Worm (Caenorhabditis elegans) whole organism, L3 larva: ENCODE results near the gene vha-11.

Experiments
- ZK546.5 ChIP-seq: sonication (generic microtip); optimal IDR thresholded peaks from 2 replicates; lab custom pipeline; 2017; ENCODE audit warnings: missing biosample characterization, missing genetic modification characterization
- lin-15B ChIP-seq: fragments of 150-350 bp; optimal IDR thresholded peaks from 2 replicates; lab custom pipeline; 2014; ENCODE audit warnings: missing biosample characterization, missing genetic modification characterization
- nhr-12 ChIP-seq: fragments of 150-350 bp; optimal IDR thresholded peaks from 2 replicates; lab custom pipeline; 2014; ENCODE audit warnings: missing biosample characterization, missing genetic modification characterization
- unc-62 ChIP-seq: fragments of 150-350 bp; sonication (generic microtip); optimal IDR thresholded peaks from 4 replicates; lab custom pipeline; 2014; ENCODE audit warnings: missing biosample characterization, missing genetic modification reagents, missing genetic modification characterization
- ztf-11 ChIP-seq: fragments of 150-350 bp; optimal IDR thresholded peaks from 2 replicates; lab custom pipeline; 2014; ENCODE audit warnings: missing biosample characterization, missing genetic modification characterization

DNA sequence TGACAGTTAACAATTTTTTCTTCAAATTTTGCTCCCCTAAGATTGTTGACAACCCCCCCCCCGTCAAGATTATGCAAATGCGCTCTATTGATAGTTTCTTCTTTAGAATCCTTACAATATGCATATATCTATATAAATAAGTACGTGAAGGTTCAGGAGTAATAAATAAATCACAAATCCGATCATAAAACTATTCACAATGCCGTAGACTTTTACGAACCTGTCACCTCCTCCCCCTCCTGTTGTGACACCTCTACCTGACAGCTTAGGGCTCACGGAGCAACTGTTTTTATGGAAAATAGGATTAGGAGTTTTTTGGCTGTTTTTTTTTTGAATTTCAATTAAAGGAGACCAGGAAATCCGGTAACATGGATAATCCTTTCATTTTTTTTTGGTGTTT is 22.2 kb downstream of the vha-11 start:
- no peak for TF ChIP-seq nhr-12 (tag; lab: Kevin White, UChicago)
- no peak for TF ChIP-seq ZK546.5
- no peak for TF ChIP-seq unc-62 (GFP tag; lab: Kevin White, UChicago)
- TF ChIP-seq lin-15B: no peak
- TF ChIP-seq ztf-11 (tag; lab: Kevin White, UChicago): no peak
